Worm (Caenorhabditis elegans): ENCODE measurements around the gene Y43D4A.1.

DNA sequence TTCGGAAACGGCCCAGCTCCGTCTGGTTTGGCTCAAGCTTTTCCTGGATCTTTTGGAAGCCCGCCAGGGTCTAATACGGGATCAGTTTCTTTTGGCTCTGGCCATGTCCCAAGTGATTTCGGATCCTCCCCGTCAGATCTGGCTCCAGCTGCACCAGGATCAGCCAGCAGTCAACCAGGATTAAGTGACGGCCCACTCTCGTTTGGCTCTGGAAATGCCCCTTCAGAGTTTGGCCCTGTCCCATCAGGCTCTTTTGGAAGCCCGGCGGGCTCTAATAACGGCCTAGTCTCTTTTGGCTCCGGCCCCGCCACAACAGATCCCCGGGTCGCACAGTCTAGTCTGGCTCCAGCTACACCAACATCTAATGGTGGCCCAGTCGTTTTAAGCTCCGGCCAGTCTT is 34.1 kb downstream of the Y43D4A.1 start:
- TF ChIP-seq ama-1 (optimal IDR thresholded peaks at IDR 0.05) (no peak), hmbx-1 (tag; optimal IDR thresholded peaks at IDR 0.05) (no peak), sea-1 (GFP tag; conservative IDR thresholded peaks at IDR 0.05) (no peak), B0310.2 (tag; optimal IDR thresholded peaks at IDR 0.05) (no peak), tbx-11 (GFP tag; IDR thresholded peaks at IDR 0.05) (no peak), tra-4 (tag; optimal IDR thresholded peaks at IDR 0.05) (no peak), ceh-36 (tag; optimal IDR thresholded peaks at IDR 0.05) (no peak), flt-1 (GFP tag; IDR thresholded peaks at IDR 0.05) (no peak)
